Worm (Caenorhabditis elegans) whole organism, early embryonic: ENCODE data around the gene C04E7.5.
"Not testable (repeated sequence)": the region's sequence is repeated elsewhere in the genome, so short reads cannot be mapped to it uniquely, and the experiment has no call there.

Source experiments
- B0310.2 ChIP-seq: sonication (generic microtip); optimal IDR thresholded peaks from 2 replicates; lab custom pipeline; 2016; ENCODE audit warnings: mild to moderate bottlenecking, missing genetic modification characterization, missing compliant biosample characterization
- ceh-13 ChIP-seq: fragments of 200-800 bp; sonication (Bioruptor generic); optimal IDR thresholded peaks from 2 replicates; lab custom pipeline; 2018; ENCODE audit warnings: mild to moderate bottlenecking, missing genetic modification characterization, missing compliant biosample characterization
- hmbx-1 ChIP-seq: sonication (generic microtip); optimal IDR thresholded peaks from 2 replicates; lab custom pipeline; 2016; ENCODE audit warnings: mild to moderate bottlenecking, missing genetic modification characterization, missing compliant biosample characterization
- sea-1 ChIP-seq: fragments of 200-800 bp; sonication (Bioruptor generic); conservative IDR thresholded peaks from 2 replicates; pipeline ENCODE4 v1.3.6; 2022; ENCODE audit warnings: missing genetic modification characterization, missing compliant biosample characterization

DNA sequence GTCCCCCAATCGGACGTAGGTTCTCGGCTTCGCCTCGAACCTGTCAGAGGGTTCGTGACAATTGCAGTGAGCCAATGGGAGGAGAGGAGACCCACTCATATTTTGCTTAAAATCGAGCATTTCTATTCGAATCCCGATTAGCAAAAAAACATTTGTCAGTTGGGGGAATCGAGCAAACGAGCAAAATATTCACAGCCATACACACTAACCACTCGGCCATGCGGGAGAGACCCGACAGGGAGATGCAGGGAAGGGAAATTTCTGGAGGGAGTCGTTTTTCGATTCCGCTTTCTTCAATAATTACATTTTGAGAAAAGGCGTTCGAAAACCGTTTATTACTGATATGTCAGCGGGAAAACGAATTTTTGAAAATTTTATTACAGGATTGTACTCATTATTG is 9.2 kb upstream of the C04E7.5 start:
- not testable (repeated sequence) for TF ChIP-seq B0310.2 (tag; lab: Kevin White, UChicago); ceh-13 (GFP tag; lab: Kevin White, UChicago); hmbx-1
- peak; percentile 90 for TF ChIP-seq sea-1 (GFP tag; lab: Robert Waterston, UW)
